Fruit fly (Drosophila melanogaster): Measurements from ENCODE around the gene CG17931.

The CG17931 gene

DNA sequence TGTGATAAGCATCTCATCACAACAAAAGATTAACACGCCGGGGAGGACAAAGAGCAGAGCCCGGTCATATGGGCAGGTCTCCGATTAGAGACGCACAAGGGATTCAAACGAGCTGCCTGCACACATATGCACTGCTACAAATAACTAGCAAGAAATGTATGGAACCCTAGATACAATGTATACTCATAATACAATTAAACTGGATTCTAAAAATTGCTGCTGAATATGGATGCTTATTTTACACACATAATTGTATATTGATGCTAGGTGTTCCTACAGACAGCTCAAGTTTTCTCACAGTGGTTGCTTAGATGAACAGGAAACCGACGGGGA lies 22.2 kb downstream of the CG17931 start (continued):
- TF ChIP-seq exex (tag; optimal IDR thresholded peaks at IDR 0.05) (no peak), tna (GFP tag; IDR thresholded peaks at IDR 0.05; ENCODE audit: partially characterized antibody) (no peak), luna (GFP tag; optimal IDR thresholded peaks at IDR 0.05) (no peak), PHDP (tag; optimal IDR thresholded peaks at IDR 0.05) (no peak), CG3407 (GFP tag; optimal IDR thresholded peaks at IDR 0.05) (no peak), slou (GFP tag; optimal IDR thresholded peaks at IDR 0.05) (no peak), odd (GFP tag; optimal IDR thresholded peaks at IDR 0.05) (no peak), TFAM (GFP tag; optimal IDR thresholded peaks at IDR 0.05) (peak; percentile 4), bowl (GFP tag; IDR thresholded peaks at IDR 0.05) (no peak), Atf3 (GFP tag; optimal IDR thresholded peaks at IDR 0.05) (peak; percentile 35), vvl (GFP tag; IDR thresholded peaks at IDR 0.05) (peak; percentile 62), vfl (GFP tag; optimal IDR thresholded peaks at IDR 0.05) (no peak), MTF-1 (GFP tag; optimal IDR thresholded peaks at IDR 0.05; ENCODE audit: borderline replicate concordance) (no peak), ara (GFP tag; IDR thresholded peaks at IDR 0.05) (peak; percentile 83), H2.0 (GFP tag; IDR thresholded peaks at IDR 0.05) (0 out of 2 replicates have a peak, but pooled peaks have one; percentile 2), HmgZ (tag; optimal IDR thresholded peaks at IDR 0.05) (no peak), Hmx (GFP tag; optimal IDR thresholded peaks at IDR 0.05) (no peak), CG12659 (GFP tag; optimal IDR thresholded peaks at IDR 0.05) (no peak), CG9727 (GFP tag; optimal IDR thresholded peaks at IDR 0.05) (peak; percentile 84), ato (GFP tag; IDR thresholded peaks at IDR 0.05; ENCODE audit: partially characterized antibody) (no peak), Fer2 (tag; optimal IDR thresholded peaks at IDR 0.05) (no peak), CG3065 (GFP tag; optimal IDR thresholded peaks at IDR 0.05) (peak; percentile 37), row (GFP tag; IDR thresholded peaks at IDR 0.05) (peak; percentile 77), CG2202 (tag; optimal IDR thresholded peaks at IDR 0.05) (peak; percentile 74), Doc2 (GFP tag; IDR thresholded peaks at IDR 0.05) (no peak), CG6683 (GFP tag; optimal IDR thresholded peaks at IDR 0.05) (no peak), CG43689 (GFP tag; IDR thresholded peaks at IDR 0.05) (no peak), E2f2 (GFP tag; IDR thresholded peaks at IDR 0.05) (0 out of 2 replicates have a peak, but pooled peaks have one; percentile 17), Trl (optimal IDR thresholded peaks at IDR 0.05) (no peak), Trl (GFP tag; optimal IDR thresholded peaks at IDR 0.05) (peak; percentile 65), CG1024 (GFP tag; IDR thresholded peaks at IDR 0.05) (no peak; the same call in 1 of the 2 replicates), CG10366 (GFP tag; IDR thresholded peaks at IDR 0.05) (peak; percentile 50), B-H2 (GFP tag; optimal IDR thresholded peaks at IDR 0.05) (no peak), NK7.1 (GFP tag; optimal IDR thresholded peaks at IDR 0.05) (no peak), Pdp1 (GFP tag; optimal IDR thresholded peaks at IDR 0.05) (peak; percentile 55 to 58), CG10431 (GFP tag; optimal IDR thresholded peaks at IDR 0.05) (no peak), NC2β (GFP tag; optimal IDR thresholded peaks at IDR 0.05) (peak; percentile 55), cad (GFP tag; optimal IDR thresholded peaks at IDR 0.05) (no peak), gem (tag; optimal IDR thresholded peaks at IDR 0.05) (peak; percentile 77), CG3281 (GFP tag; optimal IDR thresholded peaks at IDR 0.05) (no peak), maf-S (GFP tag; optimal IDR thresholded peaks at IDR 0.05) (no peak), cg (GFP tag; optimal IDR thresholded peaks at IDR 0.05) (no peak), jing (GFP tag; optimal IDR thresholded peaks at IDR 0.05) (peak; percentile 24), gro (GFP tag; optimal IDR thresholded peaks at IDR 0.05) (no peak), her (GFP tag; optimal IDR thresholded peaks at IDR 0.05) (no peak), unpg (GFP tag; optimal IDR thresholded peaks at IDR 0.05) (peak; percentile 63), chinmo (GFP tag; IDR thresholded peaks at IDR 0.05; ENCODE audit: partially characterized antibody) (no peak), CG11398 (GFP tag; optimal IDR thresholded peaks at IDR 0.05) (no peak), mirr (GFP tag; optimal IDR thresholded peaks at IDR 0.05) (no peak), CG4617 (GFP tag; optimal IDR thresholded peaks at IDR 0.05; ENCODE audit: borderline replicate concordance) (peak; percentile 2), zen2 (GFP tag; IDR thresholded peaks at IDR 0.05; ENCODE audit: partially characterized antibody) (no peak), CG8388 (GFP tag; optimal IDR thresholded peaks at IDR 0.05) (peak; percentile 60)
